Worm (Caenorhabditis elegans) whole organism, mixed stage, embryonic: ENCODE data around the gene rpn-5.
A peak's percentile ranks its signal among the peaks of the same experiment; 100 is the strongest.

Experiments used
- M03D4.4 ChIP-seq: sonication (generic microtip); optimal IDR thresholded peaks from 2 replicates; lab custom pipeline; 2017; ENCODE audit warnings: mild to moderate bottlenecking, missing genetic modification characterization, missing compliant biosample characterization
- bed-3 ChIP-seq: fragments of 200-800 bp; sonication (Bioruptor generic); optimal IDR thresholded peaks from 3 replicates; lab custom pipeline; 2018; ENCODE audit warnings: mild to moderate bottlenecking, missing genetic modification characterization, moderate library complexity, missing compliant biosample characterization
- blmp-1 ChIP-seq: fragments of 150-350 bp; optimal IDR thresholded peaks from 2 replicates; lab custom pipeline; 2014; ENCODE audit warnings: missing biosample characterization, missing genetic modification characterization
- ceh-39 ChIP-seq: fragments of 150-350 bp; optimal IDR thresholded peaks from 2 replicates; lab custom pipeline; 2014; ENCODE audit warnings: missing biosample characterization, missing genetic modification characterization
- ceh-43 ChIP-seq: fragments of 200-800 bp; sonication (Bioruptor generic); optimal IDR thresholded peaks from 2 replicates; lab custom pipeline; 2018; ENCODE audit warnings: mild to moderate bottlenecking, missing genetic modification characterization, moderate library complexity, missing compliant biosample characterization
- ceh-83 ChIP-seq: fragments of 200-800 bp; sonication (Bioruptor generic); optimal IDR thresholded peaks from 2 replicates; lab custom pipeline; 2018; ENCODE audit warnings: mild to moderate bottlenecking, missing genetic modification characterization, missing compliant biosample characterization
- ces-1 ChIP-seq: fragments of 150-350 bp; optimal IDR thresholded peaks from 2 replicates; lab custom pipeline; 2014; ENCODE audit warnings: missing biosample characterization, missing genetic modification reagents, missing genetic modification characterization
- cnd-1 ChIP-seq: fragments of 200-800 bp; sonication (Bioruptor generic); optimal IDR thresholded peaks from 2 replicates; lab custom pipeline; 2018; ENCODE audit warnings: mild to moderate bottlenecking, missing genetic modification characterization, missing compliant biosample characterization
- drap-1 ChIP-seq: fragments of 200-800 bp; sonication (Bioruptor generic); optimal IDR thresholded peaks from 3 replicates; lab custom pipeline; 2018; ENCODE audit warnings: mild to moderate bottlenecking, missing genetic modification characterization, missing compliant biosample characterization
- elt-1 ChIP-seq: sonication (generic microtip); optimal IDR thresholded peaks from 2 replicates; lab custom pipeline; 2017; ENCODE audit warnings: missing genetic modification characterization, mild to moderate bottlenecking, missing compliant biosample characterization, antibody characterized with exemption, moderate library complexity, borderline replicate concordance; ENCODE audit not compliant: insufficient read depth
- elt-3 ChIP-seq: fragments of 150-350 bp; optimal IDR thresholded peaks from 2 replicates; lab custom pipeline; 2014; ENCODE audit warnings: missing biosample characterization, missing genetic modification characterization
- flh-1 ChIP-seq: fragments of 200-800 bp; sonication (Bioruptor generic); optimal IDR thresholded peaks from 2 replicates; lab custom pipeline; 2018; ENCODE audit warnings: mild to moderate bottlenecking, missing genetic modification characterization, moderate library complexity, missing compliant biosample characterization
- hlh-1 ChIP-seq: fragments of 150-350 bp; optimal IDR thresholded peaks from 2 replicates; lab custom pipeline; 2014; ENCODE audit warnings: missing biosample characterization, missing genetic modification reagents, missing genetic modification characterization
- lin-13 ChIP-seq: fragments of 150-350 bp; optimal IDR thresholded peaks from 2 replicates; lab custom pipeline; 2014; ENCODE audit warnings: missing biosample characterization, missing genetic modification characterization
- lin-32 ChIP-seq: fragments of 200-800 bp; sonication (Bioruptor generic); optimal IDR thresholded peaks from 2 replicates; lab custom pipeline; 2018; ENCODE audit warnings: mild to moderate bottlenecking, missing genetic modification characterization, missing compliant biosample characterization
- lsy-2 ChIP-seq: fragments of 150-350 bp; optimal IDR thresholded peaks from 2 replicates; lab custom pipeline; 2014; ENCODE audit warnings: missing biosample characterization, missing genetic modification characterization
- mab-5 ChIP-seq: fragments of 150-350 bp; optimal IDR thresholded peaks from 2 replicates; lab custom pipeline; 2014; ENCODE audit warnings: missing biosample characterization, missing genetic modification characterization
- mep-1 ChIP-seq: fragments of 150-350 bp; optimal IDR thresholded peaks from 2 replicates; lab custom pipeline; 2017; ENCODE audit warnings: missing biosample characterization, missing genetic modification reagents, missing genetic modification characterization, inconsistent platforms
- mls-2 ChIP-seq: sonication (generic microtip); optimal IDR thresholded peaks from 2 replicates; lab custom pipeline; 2016; ENCODE audit warnings: mild to moderate bottlenecking, missing genetic modification characterization, moderate library complexity, missing compliant biosample characterization
- nhr-2 ChIP-seq: fragments of 150-350 bp; optimal IDR thresholded peaks from 2 replicates; lab custom pipeline; 2014; ENCODE audit warnings: missing biosample characterization, missing genetic modification characterization
- nhr-237 ChIP-seq: fragments of 150-350 bp; optimal IDR thresholded peaks from 2 replicates; lab custom pipeline; 2014; ENCODE audit warnings: missing biosample characterization, missing genetic modification characterization
- nhr-28 ChIP-seq: fragments of 150-350 bp; optimal IDR thresholded peaks from 2 replicates; lab custom pipeline; 2014; ENCODE audit warnings: missing biosample characterization, missing genetic modification characterization
- pha-4 ChIP-seq: fragments of 150-350 bp; optimal IDR thresholded peaks from 2 replicates; lab custom pipeline; 2018; ENCODE audit warnings: missing biosample characterization, missing genetic modification reagents, missing genetic modification characterization
- sem-2 ChIP-seq: fragments of 200-800 bp; sonication (Bioruptor generic); optimal IDR thresholded peaks from 2 replicates; lab custom pipeline; 2018; ENCODE audit warnings: mild to moderate bottlenecking, missing genetic modification characterization, missing compliant biosample characterization
- snpc-4 ChIP-seq: fragments of 150-350 bp; optimal IDR thresholded peaks from 2 replicates; lab custom pipeline; 2014; ENCODE audit warnings: missing biosample characterization, missing genetic modification characterization
- sptf-1 ChIP-seq: sonication (generic microtip); optimal IDR thresholded peaks from 2 replicates; lab custom pipeline; 2017; ENCODE audit warnings: mild to moderate bottlenecking, missing genetic modification characterization, moderate library complexity, missing compliant biosample characterization
- tbx-8 ChIP-seq: fragments of 200-800 bp; sonication (Bioruptor generic); optimal IDR thresholded peaks from 2 replicates; lab custom pipeline; 2018; ENCODE audit warnings: mild to moderate bottlenecking, missing genetic modification characterization, moderate library complexity, missing compliant biosample characterization
- unc-120 ChIP-seq: sonication (generic microtip); optimal IDR thresholded peaks from 2 replicates; lab custom pipeline; 2017; ENCODE audit warnings: missing genetic modification characterization, missing compliant biosample characterization; ENCODE audit not compliant: poor library complexity, severe bottlenecking
- unc-39 ChIP-seq: fragments of 150-350 bp; optimal IDR thresholded peaks from 2 replicates; lab custom pipeline; 2014; ENCODE audit warnings: missing biosample characterization, missing genetic modification characterization
- unc-62 ChIP-seq: fragments of 150-350 bp; optimal IDR thresholded peaks from 2 replicates; lab custom pipeline; 2014; ENCODE audit warnings: missing biosample characterization, missing genetic modification reagents, missing genetic modification characterization
- zip-8 ChIP-seq: fragments of 150-350 bp; optimal IDR thresholded peaks from 2 replicates; lab custom pipeline; 2014; ENCODE audit warnings: missing biosample characterization, missing genetic modification characterization
- ztf-11 ChIP-seq: fragments of 150-350 bp; optimal IDR thresholded peaks from 2 replicates; lab custom pipeline; 2014; ENCODE audit warnings: missing biosample characterization, missing genetic modification characterization

Gene rpn-5

ce11 chrII:4741527-4742187, 43.4 kb upstream of the rpn-5 start, which contains the start of gene acs-11:
Gene acs-11 (plus strand): TSS chrII:4742137.
- no peak for TF ChIP-seq ceh-83 (GFP tag; lab: Kevin White, UChicago)
- TF ChIP-seq unc-39: no peak
- TF ChIP-seq lin-32 (GFP tag; lab: Kevin White, UChicago): no peak
- TF ChIP-seq sem-2 (GFP tag; lab: Kevin White, UChicago): no peak
- no peak for TF ChIP-seq blmp-1 (tag; lab: Kevin White, UChicago)
- TF ChIP-seq unc-62: no peak
- no peak for TF ChIP-seq mab-5 (tag; lab: Kevin White, UChicago)
- TF ChIP-seq M03D4.4 (tag; lab: Kevin White, UChicago): no peak
- TF ChIP-seq sptf-1 (tag; lab: Kevin White, UChicago): no peak
- no peak for TF ChIP-seq tbx-8 (GFP tag; lab: Kevin White, UChicago)
- TF ChIP-seq cnd-1 (tag; lab: Kevin White, UChicago): no peak
- no peak for TF ChIP-seq snpc-4 (tag; lab: Kevin White, UChicago)
- TF ChIP-seq lsy-2 (tag; lab: Kevin White, UChicago): no peak
- no peak for TF ChIP-seq mep-1 (tag; lab: Kevin White, UChicago)
- TF ChIP-seq ceh-43 (GFP tag; lab: Kevin White, UChicago): no peak
- TF ChIP-seq, all 35 proteins: peak for 0

ce11 chrII:4739984-4740462, 41.8 kb upstream of the rpn-5 start, which contains the start of gene eas-1:
Gene eas-1 (plus strand): TSS chrII:4740412.
- no peak for TF ChIP-seq blmp-1 (tag; lab: Kevin White, UChicago)
- TF ChIP-seq flh-1: no peak
- peak; percentile 64 for TF ChIP-seq lsy-2 (tag; lab: Kevin White, UChicago)
- TF ChIP-seq lin-13 (tag; lab: Kevin White, UChicago): peak; percentile 38
- TF ChIP-seq unc-39: no peak
- no peak for TF ChIP-seq M03D4.4 (tag; lab: Kevin White, UChicago)
- no peak for TF ChIP-seq nhr-28
- no peak for TF ChIP-seq zip-8 (tag; lab: Kevin White, UChicago)
- TF ChIP-seq unc-62: no peak
- peak; percentile 43 for TF ChIP-seq sptf-1 (tag; lab: Kevin White, UChicago)
- no peak for TF ChIP-seq elt-3 (tag; lab: Kevin White, UChicago)
- TF ChIP-seq lin-32 (GFP tag; lab: Kevin White, UChicago): peak; percentile 25
- TF ChIP-seq ztf-11: no peak
- TF ChIP-seq bed-3 (GFP tag; lab: Kevin White, UChicago): no peak
- TF ChIP-seq unc-120 (tag; lab: Kevin White, UChicago): no peak
- TF ChIP-seq snpc-4 (tag; lab: Kevin White, UChicago): no peak
- TF ChIP-seq mep-1 (tag; lab: Kevin White, UChicago): peak; percentile 68
- peak; percentile 46 for TF ChIP-seq pha-4 (tag; lab: Kevin White, UChicago)
- peak; percentile 18 for TF ChIP-seq drap-1
- peak; percentile 31 for TF ChIP-seq mls-2 (tag; lab: Kevin White, UChicago)
- TF ChIP-seq nhr-2: no peak
- TF ChIP-seq elt-1 (tag; lab: Kevin White, UChicago): no peak
- TF ChIP-seq ceh-83 (GFP tag; lab: Kevin White, UChicago): no peak
- no peak for TF ChIP-seq hlh-1 (tag; lab: Kevin White, UChicago)
- peak; percentile 12 for TF ChIP-seq ces-1 (GFP tag; lab: Kevin White, UChicago)
- TF ChIP-seq ceh-43 (GFP tag; lab: Kevin White, UChicago): no peak
- peak; percentile 45 for TF ChIP-seq nhr-237
- TF ChIP-seq, all 35 proteins: peak for 10

ce11 chrII:4737348-4737747, 39.1 kb upstream of the rpn-5 start, which contains the start of gene ctsa-1.1:
Gene ctsa-1.1 (plus strand): TSS chrII:4737648.
- no peak for TF ChIP-seq elt-1 (tag; lab: Kevin White, UChicago)
- no peak for TF ChIP-seq ztf-11
- TF ChIP-seq ceh-43 (GFP tag; lab: Kevin White, UChicago): no peak
- no peak for TF ChIP-seq nhr-28
- TF ChIP-seq blmp-1 (tag; lab: Kevin White, UChicago): no peak
- no peak for TF ChIP-seq mab-5 (tag; lab: Kevin White, UChicago)
- no peak for TF ChIP-seq lin-13 (tag; lab: Kevin White, UChicago)
- TF ChIP-seq nhr-2: no peak
- no peak for TF ChIP-seq M03D4.4 (tag; lab: Kevin White, UChicago)

- no peak for TF ChIP-seq lin-13 (tag; lab: Kevin White, UChicago)
- TF ChIP-seq mab-5 (tag; lab: Kevin White, UChicago): peak; percentile 12
- no peak for TF ChIP-seq ceh-39 (tag; lab: Kevin White, UChicago)
- peak; percentile 2 for TF ChIP-seq unc-62
Observed at ce11 chrII:4736585-4736984, 38.4 kb upstream of the rpn-5 start.
